Worm (Caenorhabditis elegans) whole organism, L1 larva: ENCODE results near the gene lgc-56.

Source experiments
- ceh-82 ChIP-seq, 3 experiments: fragments of 150-350 bp in 1 of 3; sonication (generic microtip) in 2 of 3; optimal IDR thresholded peaks; 2 replicates each; lab custom pipeline; 2014 to 2017; ENCODE audit warnings: missing biosample characterization in 3 of 3, missing genetic modification characterization in 3 of 3
- fkh-8 ChIP-seq: sonication (generic microtip); optimal IDR thresholded peaks from 2 replicates; lab custom pipeline; 2016; ENCODE audit warnings: mild to moderate bottlenecking, missing genetic modification characterization, missing compliant biosample characterization
- pqm-1 ChIP-seq: sonication (generic microtip); optimal IDR thresholded peaks from 3 replicates; lab custom pipeline; 2017; ENCODE audit warnings: missing biosample characterization, missing genetic modification characterization

DNA sequence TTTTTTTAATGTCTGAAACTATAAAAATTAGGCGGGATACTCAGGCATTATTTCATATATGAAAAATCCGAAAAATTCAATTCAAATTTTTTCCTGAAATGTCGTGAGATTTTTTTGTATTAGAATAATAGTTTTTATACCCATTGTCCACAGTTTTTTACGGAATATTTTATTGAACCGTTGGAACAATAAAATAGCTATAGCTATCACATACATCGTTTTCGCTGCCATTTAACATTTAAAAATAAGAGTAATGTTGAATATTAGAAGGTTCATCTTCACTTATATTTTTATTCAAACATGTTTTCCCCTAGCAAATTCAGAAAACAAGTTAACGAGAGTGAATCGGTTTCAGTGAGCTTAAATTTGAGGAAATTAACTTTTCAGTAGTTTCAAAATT, 41.4 kb downstream of the lgc-56 start, which contains the start of gene C27D6.15:
- TF ChIP-seq ceh-82 (tag; optimal IDR thresholded peaks at IDR 0.05; lab: Kevin White, UChicago) = no peak
- no peak for TF ChIP-seq fkh-8
- no peak for TF ChIP-seq pqm-1 (tag; lab: Kevin White, UChicago)
